Fruit fly (Drosophila melanogaster) whole organism, pupa: ENCODE measurements around the gene CG32801.

Experiments used
- CG12605 ChIP-seq: fragments of 200-800 bp; sonication (Bioruptor generic); IDR thresholded peaks from 2 replicates; pipeline ENCODE4 v1.3.6; 2022; ENCODE audit warnings: missing biosample characterization, missing genetic modification characterization
- CG13204 ChIP-seq: fragments of 200-800 bp; sonication (Bioruptor generic); optimal IDR thresholded peaks from 2 replicates; lab custom pipeline; 2018; ENCODE audit warnings: missing biosample characterization, mild to moderate bottlenecking, missing genetic modification characterization, moderate library complexity
- CG15710 ChIP-seq: fragments of 200-800 bp; sonication (Bioruptor generic); optimal IDR thresholded peaks from 2 replicates; lab custom pipeline; 2018; ENCODE audit warnings: missing biosample characterization, mild to moderate bottlenecking, missing genetic modification characterization, moderate library complexity
- CG8159 ChIP-seq: fragments of 200-800 bp; sonication (Bioruptor generic); optimal IDR thresholded peaks from 3 replicates; lab custom pipeline; 2018; ENCODE audit warnings: missing biosample characterization, mild to moderate bottlenecking, missing genetic modification characterization, moderate library complexity
- CG9948 ChIP-seq: fragments of 200-800 bp; sonication (Bioruptor generic); optimal IDR thresholded peaks from 2 replicates; lab custom pipeline; 2018; ENCODE audit warnings: missing biosample characterization, mild to moderate bottlenecking, missing genetic modification characterization, moderate library complexity
- Pif1B ChIP-seq: fragments of 200-800 bp; sonication (Bioruptor generic); optimal IDR thresholded peaks from 3 replicates; lab custom pipeline; 2016; ENCODE audit warnings: missing biosample characterization, missing genetic modification characterization

DNA sequence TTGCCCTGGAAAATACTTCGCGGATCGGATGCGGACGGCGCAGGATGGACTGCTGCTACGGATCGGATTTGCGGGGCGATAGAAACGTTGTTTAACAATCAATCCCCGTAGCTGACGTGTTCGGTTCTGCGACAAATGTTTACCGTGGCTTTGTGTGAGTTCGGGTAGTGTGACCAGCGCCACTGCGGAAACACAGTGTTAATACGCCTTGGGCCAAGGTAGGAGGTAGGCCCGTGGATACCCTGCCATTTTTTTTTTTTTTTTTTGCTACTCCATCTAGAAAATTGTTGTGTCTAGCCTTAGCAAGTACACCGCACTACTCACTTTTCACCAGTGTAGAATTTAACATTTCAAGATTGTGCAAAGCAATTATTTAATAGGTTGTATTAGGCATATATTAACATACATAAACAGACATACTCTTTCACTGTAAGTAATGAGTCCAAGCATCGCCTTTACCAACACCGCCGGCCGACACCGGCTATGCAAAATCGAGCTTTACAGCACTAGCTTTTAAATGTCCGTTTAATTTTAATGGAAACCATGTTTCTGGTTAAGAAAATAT is 41.3 kb downstream of the CG32801 start, which contains the start of gene deltaCOP:
- TF ChIP-seq CG15710 (tag; lab: Kevin White, UChicago) (peak; percentile 75), CG12605 (GFP tag; lab: Robert Waterston, UW) (peak; percentile 52; the same call in 1 of the 2 replicates), CG9948 (tag; lab: Kevin White, UChicago) (peak; percentile 63), Pif1B (no peak), CG13204 (no peak), CG8159 (tag; lab: Kevin White, UChicago) (no peak)
